Worm (Caenorhabditis elegans) whole organism, L4 larva: ENCODE results near the gene Y8A9A.2.

Experiments
- D1046.2 ChIP-seq: fragments of 200-800 bp; sonication (Bioruptor generic); IDR thresholded peaks from 2 replicates; pipeline ENCODE4 v1.3.6; 2022; ENCODE audit warnings: missing genetic modification characterization, missing compliant biosample characterization
- F26F4.8 ChIP-seq: fragments of 200-800 bp; sonication (Bioruptor generic); conservative IDR thresholded peaks from 2 replicates; pipeline ENCODE4 v1.3.6; 2022; ENCODE audit warnings: missing genetic modification characterization, missing compliant biosample characterization
- R02D3.7 ChIP-seq: fragments of 150-350 bp; sonication (generic microtip); optimal IDR thresholded peaks from 3 replicates; lab custom pipeline; 2014; ENCODE audit warnings: missing biosample characterization, missing genetic modification characterization
- Y75B8A.6 ChIP-seq: fragments of 200-800 bp; sonication (Bioruptor generic); IDR thresholded peaks from 2 replicates; pipeline ENCODE4 v1.3.6; 2022; ENCODE audit warnings: missing genetic modification reagents, missing genetic modification characterization, missing compliant biosample characterization
- ZK337.2 ChIP-seq: fragments of 200-800 bp; sonication (Bioruptor generic); IDR thresholded peaks from 2 replicates; pipeline ENCODE4 v1.3.6; 2022; ENCODE audit warnings: missing genetic modification reagents, missing genetic modification characterization, missing compliant biosample characterization
- ama-1 ChIP-seq: fragments of 150-350 bp; optimal IDR thresholded peaks from 2 replicates; lab custom pipeline; 2014; ENCODE audit warnings: inconsistent platforms, mixed read lengths
- arid-1 ChIP-seq: fragments of 200-800 bp; sonication (Bioruptor generic); conservative IDR thresholded peaks from 2 replicates; pipeline ENCODE4 v1.3.6; 2022; ENCODE audit warnings: missing genetic modification reagents, missing genetic modification characterization, missing compliant biosample characterization
- ceh-20 ChIP-seq: fragments of 200-800 bp; sonication (Bioruptor generic); IDR thresholded peaks from 2 replicates; pipeline ENCODE4 v1.3.6; 2022; ENCODE audit warnings: missing genetic modification reagents, missing genetic modification characterization, missing compliant biosample characterization
- ceh-82 ChIP-seq: sonication (generic microtip); optimal IDR thresholded peaks from 2 replicates; lab custom pipeline; 2017; ENCODE audit warnings: missing biosample characterization, missing genetic modification characterization
- cey-2 ChIP-seq: sonication (generic microtip); optimal IDR thresholded peaks from 3 replicates; lab custom pipeline; 2017; ENCODE audit warnings: missing genetic modification characterization, mild to moderate bottlenecking, missing compliant biosample characterization, antibody characterized with exemption, borderline replicate concordance; ENCODE audit not compliant: insufficient read depth
- daf-16 ChIP-seq, 3 experiments: sonication (generic microtip); optimal IDR thresholded peaks; 2 replicates each; lab custom pipeline; 2016 to 2017; ENCODE audit warnings: missing genetic modification characterization in 3 of 3, missing genetic modification reagents in 3 of 3, mild to moderate bottlenecking in 2 of 3, missing compliant biosample characterization in 2 of 3, missing biosample characterization in 1 of 3, moderate library complexity in 1 of 3
- dmd-9 ChIP-seq: fragments of 200-800 bp; sonication (Bioruptor generic); IDR thresholded peaks from 2 replicates; pipeline ENCODE4 v1.3.6; 2022; ENCODE audit warnings: missing genetic modification reagents, missing genetic modification characterization, missing compliant biosample characterization
- dpl-1 ChIP-seq: fragments of 150-350 bp; optimal IDR thresholded peaks from 2 replicates; lab custom pipeline; 2014; ENCODE audit warnings: missing biosample characterization, missing genetic modification reagents, missing genetic modification characterization
- egl-27 ChIP-seq: sonication (generic microtip); optimal IDR thresholded peaks from 3 replicates; lab custom pipeline; 2017; ENCODE audit warnings: missing biosample characterization, missing genetic modification reagents, missing genetic modification characterization
- egl-43 ChIP-seq: fragments of 200-800 bp; sonication (Bioruptor generic); IDR thresholded peaks from 2 replicates; pipeline ENCODE4 v1.3.6; 2022; ENCODE audit warnings: missing genetic modification reagents, missing genetic modification characterization, missing compliant biosample characterization
- fkh-10 ChIP-seq: fragments of 150-350 bp; optimal IDR thresholded peaks from 2 replicates; lab custom pipeline; 2014; ENCODE audit warnings: missing biosample characterization, missing genetic modification reagents, missing genetic modification characterization
- gei-8 ChIP-seq: fragments of 200-800 bp; sonication (Bioruptor generic); optimal IDR thresholded peaks from 2 replicates; lab custom pipeline; 2018; ENCODE audit warnings: mild to moderate bottlenecking, missing genetic modification characterization, missing compliant biosample characterization
- hif-1 ChIP-seq, 2 experiments: sonication (generic microtip); optimal IDR thresholded peaks; 2 replicates each; lab custom pipeline; 2016 to 2017; ENCODE audit warnings: missing compliant biosample characterization in 2 of 2, missing genetic modification characterization in 2 of 2, missing genetic modification reagents in 2 of 2, missing genotype in 2 of 2, mild to moderate bottlenecking in 1 of 2
- hlh-30 ChIP-seq: sonication (generic microtip); optimal IDR thresholded peaks from 2 replicates; lab custom pipeline; 2017; ENCODE audit warnings: antibody characterized with exemption, mild to moderate bottlenecking, missing genetic modification characterization, missing compliant biosample characterization; ENCODE audit not compliant: insufficient read depth
- hmg-1.1 ChIP-seq: fragments of 200-800 bp; sonication (Bioruptor generic); IDR thresholded peaks from 2 replicates; pipeline ENCODE4 v1.3.6; 2022; ENCODE audit warnings: missing genetic modification reagents, missing genetic modification characterization, missing compliant biosample characterization
- lim-7 ChIP-seq: fragments of 200-800 bp; sonication (Bioruptor generic); IDR thresholded peaks from 2 replicates; pipeline ENCODE4 v1.3.6; 2022; ENCODE audit warnings: missing genetic modification characterization, missing compliant biosample characterization
- lin-1 ChIP-seq: fragments of 200-800 bp; sonication (Bioruptor generic); IDR thresholded peaks from 2 replicates; pipeline ENCODE4 v1.3.6; 2022; ENCODE audit warnings: missing genetic modification reagents, missing genetic modification characterization, missing compliant biosample characterization
- lin-39 ChIP-seq: fragments of 150-350 bp; optimal IDR thresholded peaks from 2 replicates; lab custom pipeline; 2014; ENCODE audit warnings: missing biosample characterization, missing genetic modification reagents, missing genetic modification characterization
- lsy-2 ChIP-seq, 2 experiments: fragments of 150-350 bp in 1 of 2; sonication (generic microtip) in 1 of 2; optimal IDR thresholded peaks; 2 replicates each; lab custom pipeline; 2014 to 2017; ENCODE audit warnings: missing biosample characterization in 2 of 2, missing genetic modification characterization in 2 of 2
- madf-5 ChIP-seq, 2 experiments: fragments of 200-800 bp; sonication (Bioruptor generic); IDR thresholded peaks; 2 replicates each; pipeline ENCODE4 v1.3.6; 2022; ENCODE audit warnings: missing compliant biosample characterization in 2 of 2, missing genetic modification characterization in 2 of 2
- mdl-1 ChIP-seq, 2 experiments: fragments of 150-350 bp in 1 of 2; sonication (generic microtip) in 1 of 2; optimal IDR thresholded peaks; 2 replicates each; lab custom pipeline; 2014 to 2017; ENCODE audit warnings: missing biosample characterization in 2 of 2, missing genetic modification characterization in 2 of 2
- mep-1 ChIP-seq: fragments of 150-350 bp; sonication (generic microtip); optimal IDR thresholded peaks from 3 replicates; lab custom pipeline; 2014; ENCODE audit warnings: missing biosample characterization, missing genetic modification characterization
- mxl-3 ChIP-seq: fragments of 200-800 bp; sonication (Bioruptor generic); optimal IDR thresholded peaks from 2 replicates; lab custom pipeline; 2018; ENCODE audit warnings: mild to moderate bottlenecking, missing genetic modification characterization, missing compliant biosample characterization
- nhr-10 ChIP-seq: fragments of 150-350 bp; optimal IDR thresholded peaks from 2 replicates; lab custom pipeline; 2014; ENCODE audit warnings: missing biosample characterization, missing genetic modification characterization
- nhr-11 ChIP-seq: fragments of 150-350 bp; optimal IDR thresholded peaks from 2 replicates; lab custom pipeline; 2014; ENCODE audit warnings: missing biosample characterization, missing genetic modification characterization
- nhr-111 ChIP-seq: fragments of 200-800 bp; sonication (Bioruptor generic); optimal IDR thresholded peaks from 2 replicates; lab custom pipeline; 2018; ENCODE audit warnings: mild to moderate bottlenecking, missing genetic modification characterization, missing compliant biosample characterization
- nhr-237 ChIP-seq: sonication (generic microtip); optimal IDR thresholded peaks from 2 replicates; lab custom pipeline; 2017; ENCODE audit warnings: missing biosample characterization, missing genetic modification characterization
- nhr-41 ChIP-seq: fragments of 200-800 bp; sonication (Bioruptor generic); IDR thresholded peaks from 2 replicates; pipeline ENCODE4 v1.3.6; 2022; ENCODE audit warnings: missing genetic modification reagents, missing genetic modification characterization, missing compliant biosample characterization
- nhr-42 ChIP-seq: fragments of 200-800 bp; sonication (Bioruptor generic); IDR thresholded peaks from 2 replicates; pipeline ENCODE4 v1.3.6; 2022; ENCODE audit warnings: missing genetic modification characterization, missing compliant biosample characterization
- nhr-6 ChIP-seq: fragments of 150-350 bp; optimal IDR thresholded peaks from 2 replicates; lab custom pipeline; 2014; ENCODE audit warnings: missing biosample characterization, missing genetic modification characterization
- nhr-77 ChIP-seq: fragments of 150-350 bp; optimal IDR thresholded peaks from 2 replicates; lab custom pipeline; 2014; ENCODE audit warnings: missing biosample characterization, missing genetic modification characterization
- php-3 ChIP-seq: fragments of 200-800 bp; sonication (Bioruptor generic); IDR thresholded peaks from 2 replicates; pipeline ENCODE4 v1.3.6; 2022; ENCODE audit warnings: missing genetic modification reagents, missing genetic modification characterization, missing compliant biosample characterization
- pqm-1 ChIP-seq: sonication (generic microtip); optimal IDR thresholded peaks from 2 replicates; lab custom pipeline; 2017; ENCODE audit warnings: missing biosample characterization, missing genetic modification characterization
- rbr-2 ChIP-seq: sonication (generic microtip); optimal IDR thresholded peaks from 2 replicates; lab custom pipeline; 2016; ENCODE audit warnings: missing genotype, missing genetic modification characterization, missing compliant biosample characterization
- skn-1 ChIP-seq: fragments of 150-350 bp; optimal IDR thresholded peaks from 2 replicates; lab custom pipeline; 2014; ENCODE audit warnings: missing biosample characterization, missing genetic modification characterization
- snpc-1.2 ChIP-seq: fragments of 200-800 bp; sonication (Bioruptor generic); IDR thresholded peaks from 2 replicates; pipeline ENCODE4 v1.3.6; 2022; ENCODE audit warnings: missing genetic modification reagents, missing genetic modification characterization, missing compliant biosample characterization
- tag-97 ChIP-seq: fragments of 200-800 bp; sonication (Bioruptor generic); IDR thresholded peaks from 2 replicates; pipeline ENCODE4 v1.3.6; 2022; ENCODE audit warnings: missing genetic modification characterization, missing compliant biosample characterization
- tra-1 ChIP-seq: fragments of 200-800 bp; sonication (Bioruptor generic); IDR thresholded peaks from 2 replicates; pipeline ENCODE4 v1.3.6; 2022; ENCODE audit warnings: missing genetic modification reagents, missing genetic modification characterization, missing compliant biosample characterization
- zag-1 ChIP-seq: fragments of 150-350 bp; optimal IDR thresholded peaks from 2 replicates; lab custom pipeline; 2014; ENCODE audit warnings: missing biosample characterization, missing genetic modification characterization
- zfp-3 ChIP-seq: fragments of 200-800 bp; sonication (Bioruptor generic); conservative IDR thresholded peaks from 2 replicates; pipeline ENCODE4 v1.3.6; 2022; ENCODE audit warnings: missing genetic modification reagents, missing genetic modification characterization, missing compliant biosample characterization
- zip-11 ChIP-seq: fragments of 200-800 bp; sonication (Bioruptor generic); IDR thresholded peaks from 2 replicates; pipeline ENCODE4 v1.3.6; 2022; ENCODE audit warnings: missing genetic modification characterization, missing compliant biosample characterization
- zip-2 ChIP-seq: fragments of 150-350 bp; optimal IDR thresholded peaks from 2 replicates; lab custom pipeline; 2014; ENCODE audit warnings: missing biosample characterization, missing genetic modification characterization
- ztf-11 ChIP-seq: fragments of 150-350 bp; optimal IDR thresholded peaks from 2 replicates; lab custom pipeline; 2014; ENCODE audit warnings: missing biosample characterization, missing genetic modification characterization
- ztf-7 ChIP-seq: fragments of 150-350 bp; optimal IDR thresholded peaks from 2 replicates; lab custom pipeline; 2014; ENCODE audit warnings: missing biosample characterization, missing genetic modification characterization

Gene Y8A9A.2

ce11 chrII:3786538-3786937, 8.9 kb upstream of the Y8A9A.2 start (continued):
- TF ChIP-seq lin-1 (GFP tag; lab: Robert Waterston, UW) (peak; percentile 91), rbr-2 (tag; lab: Kevin White, UChicago) (no peak), cey-2 (tag; lab: Kevin White, UChicago) (peak; percentile 21), nhr-6 (tag; lab: Kevin White, UChicago) (peak; percentile 100), egl-43 (GFP tag; lab: Robert Waterston, UW) (no peak), pqm-1 (tag; lab: Kevin White, UChicago) (peak; percentile 100), hmg-1.1 (GFP tag; lab: Robert Waterston, UW) (no peak), ztf-11 (tag; lab: Kevin White, UChicago) (no peak), D1046.2 (GFP tag; lab: Robert Waterston, UW) (no peak), F26F4.8 (GFP tag; lab: Robert Waterston, UW) (no peak), ztf-7 (tag; lab: Kevin White, UChicago) (no peak), zip-11 (GFP tag; lab: Robert Waterston, UW) (no peak), nhr-41 (GFP tag; lab: Robert Waterston, UW) (no peak), tra-1 (GFP tag; lab: Robert Waterston, UW) (peak; percentile 96), tag-97 (no peak), mdl-1 (tag; optimal IDR thresholded peaks at IDR 0.05; lab: Kevin White, UChicago) (peak in 1 of 2 experiments; percentile 53), zfp-3 (GFP tag; lab: Robert Waterston, UW) (no peak), egl-27 (tag; lab: Kevin White, UChicago) (no peak), Y75B8A.6 (GFP tag; lab: Robert Waterston, UW) (no peak), R02D3.7 (tag; lab: Kevin White, UChicago) (no peak), daf-16 (GFP tag; optimal IDR thresholded peaks at IDR 0.05; lab: Kevin White, UChicago) (peak in 1 of 2 experiments; percentile 23), daf-16 (tag; optimal IDR thresholded peaks at IDR 0.05; lab: Kevin White, UChicago) (peak; percentile 96), ama-1 (lab: Kevin White, UChicago) (no peak), hif-1 (tag; optimal IDR thresholded peaks at IDR 0.05; lab: Kevin White, UChicago) (no peak), zag-1 (tag; lab: Kevin White, UChicago) (no peak), madf-5 (GFP tag; IDR thresholded peaks at IDR 0.05; lab: Robert Waterston, UW) (no peak), ceh-20 (GFP tag; lab: Robert Waterston, UW) (peak; percentile 80), nhr-11 (no peak), mxl-3 (GFP tag; lab: Kevin White, UChicago) (peak; percentile 50), lim-7 (no peak), snpc-1.2 (GFP tag; lab: Robert Waterston, UW) (no peak), nhr-77 (tag; lab: Kevin White, UChicago) (peak; percentile 97), ceh-82 (tag; lab: Kevin White, UChicago) (no peak), lin-39 (tag; lab: Kevin White, UChicago) (no peak), nhr-111 (no peak), mep-1 (no peak), hlh-30 (tag; lab: Kevin White, UChicago) (no peak)

ce11 chrII:3787151-3787550, 8.3 kb upstream of the Y8A9A.2 start, which contains the start of gene T24E12.13:
Gene T24E12.13, plus strand, starts transcription at chrII:3787451.
- TF ChIP-seq zip-2 (tag; lab: Kevin White, UChicago): no peak
- no peak for TF ChIP-seq lin-1 (GFP tag; lab: Robert Waterston, UW)
- TF ChIP-seq nhr-42 (GFP tag; lab: Robert Waterston, UW): no peak
- no peak for TF ChIP-seq fkh-10 (GFP tag; lab: Kevin White, UChicago)
- TF ChIP-seq mep-1: no peak
- no peak for TF ChIP-seq ZK337.2
- no peak for TF ChIP-seq skn-1
- no peak for TF ChIP-seq nhr-6 (tag; lab: Kevin White, UChicago)
- no peak for TF ChIP-seq php-3 (GFP tag; lab: Robert Waterston, UW)
- no peak for TF ChIP-seq zip-11 (GFP tag; lab: Robert Waterston, UW)
- no peak for TF ChIP-seq arid-1
- TF ChIP-seq dmd-9 (GFP tag; lab: Robert Waterston, UW): no peak
- no peak for TF ChIP-seq lsy-2 (tag; optimal IDR thresholded peaks at IDR 0.05; lab: Kevin White, UChicago)
- TF ChIP-seq nhr-237 (tag; lab: Kevin White, UChicago): no peak
- no peak for TF ChIP-seq nhr-10
- no peak for TF ChIP-seq gei-8
- TF ChIP-seq dpl-1 (GFP tag; lab: Kevin White, UChicago): no peak
